Fruit fly (Drosophila melanogaster) whole organism, embryonic: ENCODE results near the gene CG14427.

Experiments used
- Ada2b ChIP-seq: fragments of 200-800 bp; sonication (Bioruptor generic); IDR thresholded peaks from 2 replicates; pipeline ENCODE4 v1.3.6; 2022; ENCODE audit warnings: missing biosample characterization, missing genetic modification characterization
- Atf6 ChIP-seq: fragments of 200-800 bp; sonication (Bioruptor generic); IDR thresholded peaks from 2 replicates; pipeline ENCODE4 v1.3.6; 2022; ENCODE audit warnings: missing biosample characterization, missing genetic modification characterization
- B-H2 ChIP-seq: fragments of 200-800 bp; sonication (Bioruptor generic); optimal IDR thresholded peaks from 2 replicates; lab custom pipeline; 2018; ENCODE audit warnings: missing biosample characterization, mild to moderate bottlenecking, missing genetic modification characterization
- CG12236 ChIP-seq: fragments of 200-800 bp; sonication (Bioruptor generic); optimal IDR thresholded peaks from 2 replicates; lab custom pipeline; 2016; ENCODE audit warnings: missing biosample characterization, missing genetic modification characterization
- CG12659 ChIP-seq: fragments of 200-800 bp; sonication (Bioruptor generic); optimal IDR thresholded peaks from 3 replicates; lab custom pipeline; 2017; ENCODE audit warnings: mild to moderate bottlenecking, missing biosample characterization, missing genetic modification reagents, missing genetic modification characterization
- CG15073 ChIP-seq: fragments of 200-800 bp; sonication (Bioruptor generic); optimal IDR thresholded peaks from 2 replicates; lab custom pipeline; 2016; ENCODE audit warnings: missing biosample characterization, missing genetic modification characterization
- CG1603 ChIP-seq: fragments of 200-800 bp; sonication (Bioruptor generic); optimal IDR thresholded peaks from 2 replicates; lab custom pipeline; 2019; ENCODE audit warnings: missing biosample characterization, mild to moderate bottlenecking, missing genetic modification characterization, moderate library complexity
- CG17328 ChIP-seq: fragments of 200-800 bp; sonication (Bioruptor generic); IDR thresholded peaks from 2 replicates; pipeline ENCODE4 v1.3.6; 2022; ENCODE audit warnings: missing biosample characterization, missing genetic modification characterization
- CG17829 ChIP-seq: fragments of 200-800 bp; optimal IDR thresholded peaks from 2 replicates; lab custom pipeline; 2019; ENCODE audit warnings: missing biosample characterization, mild to moderate bottlenecking, missing genetic modification characterization, moderate library complexity
- CG1832 ChIP-seq: fragments of 200-800 bp; sonication (Bioruptor generic); optimal IDR thresholded peaks from 2 replicates; lab custom pipeline; 2017; ENCODE audit warnings: missing biosample characterization, mild to moderate bottlenecking, missing genetic modification characterization, inconsistent platforms
- CG2116 ChIP-seq: fragments of 200-800 bp; sonication (Bioruptor generic); optimal IDR thresholded peaks from 3 replicates; lab custom pipeline; 2018; ENCODE audit warnings: missing biosample characterization, mild to moderate bottlenecking, missing genetic modification characterization
- CG30403 ChIP-seq: fragments of 200-800 bp; sonication (Bioruptor generic); optimal IDR thresholded peaks from 3 replicates; lab custom pipeline; 2016; ENCODE audit warnings: missing biosample characterization, missing genetic modification characterization
- CG32532 ChIP-seq: fragments of 200-800 bp; sonication (Bioruptor generic); IDR thresholded peaks from 2 replicates; pipeline ENCODE4 v1.3.6; 2022; ENCODE audit warnings: missing biosample characterization, missing genetic modification characterization
- CG32767 ChIP-seq: fragments of 200-800 bp; sonication (Bioruptor generic); IDR thresholded peaks from 2 replicates; pipeline ENCODE4 v1.3.6; 2022; ENCODE audit warnings: missing biosample characterization, missing genetic modification characterization
- CG4617 ChIP-seq: fragments of 200-800 bp; sonication (Bioruptor generic); optimal IDR thresholded peaks from 3 replicates; lab custom pipeline; 2016; ENCODE audit warnings: missing biosample characterization, missing genetic modification characterization, borderline replicate concordance
- CG6654 ChIP-seq: fragments of 200-800 bp; sonication (Bioruptor generic); optimal IDR thresholded peaks from 2 replicates; lab custom pipeline; 2017; ENCODE audit warnings: missing biosample characterization, mild to moderate bottlenecking, missing genetic modification characterization
- CG6813 ChIP-seq: fragments of 200-800 bp; sonication (Bioruptor generic); optimal IDR thresholded peaks from 2 replicates; lab custom pipeline; 2017; ENCODE audit warnings: missing biosample characterization, missing genetic modification characterization, mild to moderate bottlenecking, moderate library complexity, missing genetic modification reagents
- CG8089 ChIP-seq: fragments of 200-800 bp; sonication (Bioruptor generic); optimal IDR thresholded peaks from 3 replicates; lab custom pipeline; 2016; ENCODE audit warnings: missing biosample characterization, missing genetic modification characterization
- CG9727 ChIP-seq: fragments of 200-800 bp; sonication (Bioruptor generic); optimal IDR thresholded peaks from 3 replicates; lab custom pipeline; 2017; ENCODE audit warnings: missing biosample characterization, mild to moderate bottlenecking, missing genetic modification characterization
- Camta ChIP-seq: fragments of 200-800 bp; sonication (Bioruptor generic); optimal IDR thresholded peaks from 2 replicates; lab custom pipeline; 2016; ENCODE audit warnings: missing biosample characterization, missing genetic modification characterization
- CoRest ChIP-seq: fragments of 200-800 bp; sonication (Bioruptor generic); optimal IDR thresholded peaks from 3 replicates; lab custom pipeline; 2018; ENCODE audit warnings: missing biosample characterization, mild to moderate bottlenecking, missing genetic modification characterization, moderate library complexity
- D19B ChIP-seq: fragments of 200-800 bp; sonication (Bioruptor generic); optimal IDR thresholded peaks from 2 replicates; lab custom pipeline; 2017; ENCODE audit warnings: missing biosample characterization, mild to moderate bottlenecking, missing genetic modification characterization
- Gsc ChIP-seq: fragments of 200-800 bp; sonication (Bioruptor generic); IDR thresholded peaks from 2 replicates; pipeline ENCODE4 v1.3.6; 2022; ENCODE audit warnings: missing biosample characterization, missing genetic modification characterization
- Gug ChIP-seq: fragments of 200-800 bp; sonication (Bioruptor generic); IDR thresholded peaks from 4 replicates; pipeline ENCODE4 v1.3.6; 2022; ENCODE audit warnings: missing biosample characterization, missing genetic modification characterization
- Hmx ChIP-seq: fragments of 200-800 bp; sonication (Bioruptor generic); optimal IDR thresholded peaks from 2 replicates; lab custom pipeline; 2016; ENCODE audit warnings: missing biosample characterization, missing genetic modification characterization
- Jarid2 ChIP-seq: fragments of 200-800 bp; sonication (Bioruptor generic); optimal IDR thresholded peaks from 3 replicates; lab custom pipeline; 2017; ENCODE audit warnings: mild to moderate bottlenecking, missing biosample characterization, missing genetic modification reagents, missing genetic modification characterization
- MBD-R2 ChIP-seq: fragments of 200-800 bp; sonication (Bioruptor generic); IDR thresholded peaks from 2 replicates; pipeline ENCODE4 v1.3.6; 2022; ENCODE audit warnings: missing biosample characterization, missing genetic modification characterization
- Poxn ChIP-seq: fragments of 200-800 bp; sonication (Bioruptor generic); IDR thresholded peaks from 2 replicates; pipeline ENCODE4 v1.3.6; 2022; ENCODE audit warnings: missing biosample characterization, missing genetic modification characterization
- Side ChIP-seq: fragments of 200-800 bp; sonication (Bioruptor generic); optimal IDR thresholded peaks from 2 replicates; lab custom pipeline; 2016; ENCODE audit warnings: missing biosample characterization, missing genetic modification characterization
- Sox102F ChIP-seq: fragments of 200-800 bp; sonication (Bioruptor generic); optimal IDR thresholded peaks from 2 replicates; lab custom pipeline; 2018; ENCODE audit warnings: missing biosample characterization, mild to moderate bottlenecking, missing genetic modification characterization, moderate library complexity
- Sry-β ChIP-seq: fragments of 200-800 bp; sonication (Bioruptor generic); optimal IDR thresholded peaks from 2 replicates; lab custom pipeline; 2018; ENCODE audit warnings: missing biosample characterization, mild to moderate bottlenecking, missing genetic modification characterization, moderate library complexity
- Usf ChIP-seq: fragments of 200-800 bp; sonication (Bioruptor generic); optimal IDR thresholded peaks from 2 replicates; lab custom pipeline; 2017; ENCODE audit warnings: missing genotype, missing biosample characterization, missing genetic modification characterization
- ara ChIP-seq: fragments of 200-800 bp; sonication (Bioruptor generic); IDR thresholded peaks from 2 replicates; pipeline ENCODE4 v1.3.6; 2022; ENCODE audit warnings: missing biosample characterization, missing genetic modification characterization
- ash1 ChIP-seq: fragments of 200-800 bp; sonication (Bioruptor generic); optimal IDR thresholded peaks from 2 replicates; lab custom pipeline; 2018; ENCODE audit warnings: missing biosample characterization, mild to moderate bottlenecking, missing genetic modification characterization
- bigmax ChIP-seq: fragments of 200-800 bp; sonication (Bioruptor generic); optimal IDR thresholded peaks from 2 replicates; lab custom pipeline; 2018; ENCODE audit warnings: missing biosample characterization, mild to moderate bottlenecking, missing genetic modification characterization
- fu2 ChIP-seq: fragments of 200-800 bp; sonication (Bioruptor generic); optimal IDR thresholded peaks from 2 replicates; lab custom pipeline; 2016; ENCODE audit warnings: missing biosample characterization, missing genetic modification characterization
- gem ChIP-seq: fragments of 200-800 bp; sonication (Bioruptor generic); optimal IDR thresholded peaks from 2 replicates; lab custom pipeline; 2019; ENCODE audit warnings: missing biosample characterization, mild to moderate bottlenecking, missing genetic modification characterization, moderate library complexity
- grau ChIP-seq: fragments of 200-800 bp; optimal IDR thresholded peaks from 3 replicates; lab custom pipeline; 2019; ENCODE audit warnings: missing biosample characterization, mild to moderate bottlenecking, missing genetic modification characterization, moderate library complexity
- kah ChIP-seq: fragments of 200-800 bp; sonication (Bioruptor generic); optimal IDR thresholded peaks from 2 replicates; lab custom pipeline; 2018; ENCODE audit warnings: missing biosample characterization, mild to moderate bottlenecking, missing genetic modification characterization
- lbe ChIP-seq: fragments of 200-800 bp; sonication (Bioruptor generic); optimal IDR thresholded peaks from 2 replicates; lab custom pipeline; 2016; ENCODE audit warnings: missing biosample characterization, mild to moderate bottlenecking, missing genetic modification characterization
- mam ChIP-seq: fragments of 200-800 bp; sonication (Bioruptor generic); optimal IDR thresholded peaks from 3 replicates; lab custom pipeline; 2016; ENCODE audit warnings: missing biosample characterization, missing genetic modification characterization
- nmo ChIP-seq: fragments of 200-800 bp; sonication (Bioruptor generic); optimal IDR thresholded peaks from 2 replicates; lab custom pipeline; 2018; ENCODE audit warnings: missing biosample characterization, mild to moderate bottlenecking, missing genetic modification characterization, moderate library complexity
- pnt ChIP-seq: fragments of 200-800 bp; sonication (Bioruptor generic); optimal IDR thresholded peaks from 3 replicates; lab custom pipeline; 2016; ENCODE audit warnings: missing biosample characterization, missing genetic modification characterization
- ranshi ChIP-seq: fragments of 200-800 bp; sonication (Bioruptor generic); IDR thresholded peaks from 2 replicates; pipeline ENCODE4 v1.3.6; 2022; ENCODE audit warnings: missing biosample characterization, missing genetic modification characterization
- shn ChIP-seq: fragments of 200-800 bp; sonication (Bioruptor generic); optimal IDR thresholded peaks from 3 replicates; lab custom pipeline; 2016; ENCODE audit warnings: missing biosample characterization, missing genetic modification characterization
- sim ChIP-seq: fragments of 200-800 bp; sonication (Bioruptor generic); IDR thresholded peaks from 2 replicates; pipeline ENCODE4 v1.3.6; 2022; ENCODE audit warnings: missing biosample characterization, missing genetic modification characterization
- sisA ChIP-seq: fragments of 200-800 bp; sonication (Bioruptor generic); IDR thresholded peaks from 2 replicates; pipeline ENCODE4 v1.3.6; 2022; ENCODE audit warnings: missing biosample characterization, missing genetic modification characterization
- slp2 ChIP-seq: fragments of 200-800 bp; sonication (Bioruptor generic); optimal IDR thresholded peaks from 2 replicates; lab custom pipeline; 2016; ENCODE audit warnings: missing biosample characterization, missing genetic modification characterization
- sna ChIP-seq: fragments of 200-800 bp; sonication (Bioruptor generic); IDR thresholded peaks from 2 replicates; pipeline ENCODE4 v1.3.6; 2022; ENCODE audit warnings: missing biosample characterization, missing genetic modification characterization; ENCODE audit not compliant: partially characterized antibody
- sr ChIP-seq: fragments of 200-800 bp; sonication (Bioruptor generic); IDR thresholded peaks from 3 replicates; pipeline ENCODE4 v1.3.6; 2022; ENCODE audit warnings: missing biosample characterization, missing genetic modification characterization
- trem ChIP-seq: fragments of 200-800 bp; optimal IDR thresholded peaks from 3 replicates; lab custom pipeline; 2019; ENCODE audit warnings: missing biosample characterization, mild to moderate bottlenecking, missing genetic modification characterization, moderate library complexity

CG14427 gene

DNA sequence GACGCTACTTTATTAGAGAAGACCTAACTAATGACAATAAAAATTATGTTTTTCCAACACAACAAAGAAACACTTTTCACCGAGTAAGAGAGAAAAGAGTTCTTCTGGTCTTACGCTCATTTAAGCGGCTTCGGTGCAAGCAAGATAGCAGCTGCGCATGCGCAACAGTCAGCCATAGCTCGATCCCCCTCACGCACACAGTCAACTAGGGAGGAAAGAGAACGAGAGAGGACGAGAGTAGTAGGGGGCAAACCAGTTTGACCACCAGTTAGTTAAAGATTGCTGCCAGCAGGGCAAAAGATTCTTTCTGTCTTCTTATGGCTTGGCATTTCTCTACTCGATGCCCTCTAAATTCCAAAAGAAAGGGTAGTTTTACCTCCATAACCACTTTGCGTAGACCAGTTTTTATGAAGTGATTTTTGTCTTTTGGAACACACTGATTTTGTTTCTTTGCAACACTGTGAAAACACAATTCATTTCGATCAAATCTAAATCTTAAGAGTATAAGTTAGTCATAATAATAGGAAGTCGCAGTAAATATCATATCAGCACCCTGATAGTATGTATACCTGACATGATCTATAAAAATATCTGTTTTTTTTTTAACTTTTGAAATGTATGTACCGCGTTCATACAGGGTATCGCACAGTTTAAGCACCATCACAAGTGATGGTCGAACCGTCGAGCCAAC is 39.8 kb upstream of the CG14427 start (continued):
- TF ChIP-seq CG1832 (GFP tag; lab: Kevin White, UChicago), result peak; percentile 87
- TF ChIP-seq D19B (GFP tag; lab: Kevin White, UChicago), result peak; percentile 91
- TF ChIP-seq Gug (GFP tag; lab: Robert Waterston, UW), result 0 out of 4 replicates have a peak, but pooled peaks have one; percentile 2
- TF ChIP-seq mam (GFP tag; lab: Kevin White, UChicago), result no peak
- TF ChIP-seq pnt, result no peak
- TF ChIP-seq CG6813 (GFP tag; lab: Kevin White, UChicago), result no peak
- no peak for TF ChIP-seq sna
- peak; percentile 64 for TF ChIP-seq CG9727
- TF ChIP-seq CG6654 (GFP tag; lab: Kevin White, UChicago), result no peak
- no peak for TF ChIP-seq ranshi (GFP tag; lab: Robert Waterston, UW)
- peak; percentile 8 for TF ChIP-seq CG1603 (tag; lab: Kevin White, UChicago)
- peak; percentile 43 for TF ChIP-seq CG12659 (GFP tag; lab: Kevin White, UChicago)
- TF ChIP-seq CG12236 (GFP tag; lab: Kevin White, UChicago), result peak; percentile 36
- TF ChIP-seq shn, result peak; percentile 37
- no peak for TF ChIP-seq Usf (GFP tag; lab: Kevin White, UChicago)
- peak; percentile 47 for TF ChIP-seq nmo (GFP tag; lab: Kevin White, UChicago)
- no peak for TF ChIP-seq sr (GFP tag; lab: Robert Waterston, UW)
- TF ChIP-seq sim (GFP tag; lab: Robert Waterston, UW), result no peak
- no peak for TF ChIP-seq Atf6 (GFP tag; lab: Robert Waterston, UW)
- TF ChIP-seq Sry-β (GFP tag; lab: Kevin White, UChicago), result no peak
- no peak for TF ChIP-seq kah
- peak; percentile 65 for TF ChIP-seq CG30403 (GFP tag; lab: Kevin White, UChicago)
- no peak for TF ChIP-seq slp2
- TF ChIP-seq CG32532 (GFP tag; lab: Robert Waterston, UW), result no peak; the same call in 1 of the 2 replicates
- no peak for TF ChIP-seq Hmx
- no peak for TF ChIP-seq Jarid2 (GFP tag; lab: Kevin White, UChicago)
- TF ChIP-seq Poxn, result no peak
- TF ChIP-seq Sox102F (GFP tag; lab: Kevin White, UChicago), result no peak
- no peak for TF ChIP-seq CG17829 (tag; lab: Kevin White, UChicago)
- no peak for TF ChIP-seq lbe (GFP tag; lab: Kevin White, UChicago)
- no peak for TF ChIP-seq bigmax
- TF ChIP-seq CG4617 (GFP tag; lab: Kevin White, UChicago), result no peak
- TF ChIP-seq CG17328 (GFP tag; lab: Robert Waterston, UW), result no peak
- no peak for TF ChIP-seq CG8089 (GFP tag; lab: Kevin White, UChicago)
- no peak for TF ChIP-seq B-H2 (GFP tag; lab: Kevin White, UChicago)
- no peak for TF ChIP-seq Side
- TF ChIP-seq MBD-R2 (GFP tag; lab: Robert Waterston, UW), result no peak
- TF ChIP-seq CG15073 (GFP tag; lab: Kevin White, UChicago), result no peak
- TF ChIP-seq ash1 (GFP tag; lab: Kevin White, UChicago), result no peak
- no peak for TF ChIP-seq fu2
- TF ChIP-seq gem (tag; lab: Kevin White, UChicago), result no peak
- no peak for TF ChIP-seq CG32767 (GFP tag; lab: Robert Waterston, UW)
- no peak for TF ChIP-seq CG2116 (GFP tag; lab: Kevin White, UChicago)
- no peak for TF ChIP-seq Ada2b (GFP tag; lab: Robert Waterston, UW)
- TF ChIP-seq Camta (GFP tag; lab: Kevin White, UChicago), result no peak
- no peak for TF ChIP-seq trem (tag; lab: Kevin White, UChicago)
- no peak for TF ChIP-seq CoRest (tag; lab: Kevin White, UChicago)
- TF ChIP-seq Gsc (GFP tag; lab: Robert Waterston, UW), result no peak
- no peak for TF ChIP-seq sisA
- TF ChIP-seq grau (tag; lab: Kevin White, UChicago), result no peak
- no peak for TF ChIP-seq ara (GFP tag; lab: Robert Waterston, UW)
